Worm (Caenorhabditis elegans): ENCODE results near the gene ced-11.

- TF ChIP-seq cebp-1 (GFP tag; IDR thresholded peaks at IDR 0.05) = no peak
- no peak for TF ChIP-seq cebp-1 (tag; optimal IDR thresholded peaks at IDR 0.05)
- TF ChIP-seq T26A5.8 (tag; optimal IDR thresholded peaks at IDR 0.05) = no peak
- no peak for TF ChIP-seq C06A6.2 (GFP tag; conservative IDR thresholded peaks at IDR 0.05)
- TF ChIP-seq egrh-3 (GFP tag; IDR thresholded peaks at IDR 0.05) = 0 out of 2 replicates have a peak, but pooled peaks have one; percentile 6
- no peak for TF ChIP-seq nhr-90 (tag; optimal IDR thresholded peaks at IDR 0.05)
- no peak for TF ChIP-seq ztf-22 (GFP tag; optimal IDR thresholded peaks at IDR 0.05)
These were observed 37.6 kb upstream of the ced-11 start, which contains the start of gene far-2 for ce11 chrIII:9081763-9082162.
